Fruit fly (Drosophila melanogaster) whole organism, prepupa: Measurements from ENCODE around the gene GstD3.

ENCODE experiments used
- Blimp-1 ChIP-seq: fragments of 200-800 bp; sonication (Bioruptor generic); optimal IDR thresholded peaks from 3 replicates; lab custom pipeline; 2017; ENCODE audit warnings: missing biosample characterization, missing genetic modification characterization, mild to moderate bottlenecking, moderate library complexity, missing genetic modification reagents
- CG11294 ChIP-seq: fragments of 200-800 bp; sonication (Bioruptor generic); IDR thresholded peaks from 2 replicates; pipeline ENCODE4 v1.3.6; 2022; ENCODE audit warnings: missing biosample characterization, missing genetic modification characterization
- CG3032 ChIP-seq: fragments of 200-800 bp; optimal IDR thresholded peaks from 2 replicates; lab custom pipeline; 2019; ENCODE audit warnings: missing biosample characterization, mild to moderate bottlenecking, missing genetic modification characterization, moderate library complexity
- CG6808 ChIP-seq: fragments of 200-800 bp; sonication (Bioruptor generic); optimal IDR thresholded peaks from 3 replicates; lab custom pipeline; 2017; ENCODE audit warnings: missing biosample characterization, missing genetic modification characterization, mild to moderate bottlenecking, moderate library complexity, missing genetic modification reagents
- CG8632 ChIP-seq: fragments of 200-800 bp; sonication (Bioruptor generic); optimal IDR thresholded peaks from 3 replicates; lab custom pipeline; 2016; ENCODE audit warnings: missing biosample characterization, missing genetic modification characterization
- Hr38 ChIP-seq: sonication (Bioruptor generic); optimal IDR thresholded peaks from 2 replicates; lab custom pipeline; 2016; ENCODE audit warnings: missing biosample characterization, missing genetic modification characterization
- Hr39 ChIP-seq: fragments of 200-800 bp; sonication (Bioruptor generic); optimal IDR thresholded peaks from 2 replicates; lab custom pipeline; 2016; ENCODE audit warnings: missing biosample characterization, missing genetic modification characterization
- Hr4 ChIP-seq: fragments of 200-800 bp; sonication (Bioruptor generic); optimal IDR thresholded peaks from 3 replicates; lab custom pipeline; 2016; ENCODE audit warnings: missing biosample characterization, missing genetic modification characterization
- Sox14 ChIP-seq: fragments of 200-800 bp; sonication (Bioruptor generic); optimal IDR thresholded peaks from 3 replicates; lab custom pipeline; 2016; ENCODE audit warnings: missing biosample characterization, missing genetic modification characterization
- achi ChIP-seq: fragments of 200-800 bp; sonication (Bioruptor generic); optimal IDR thresholded peaks from 3 replicates; lab custom pipeline; 2016; ENCODE audit warnings: missing biosample characterization, missing genetic modification characterization
- lz ChIP-seq: fragments of 200-800 bp; sonication (Bioruptor generic); optimal IDR thresholded peaks from 3 replicates; lab custom pipeline; 2016; ENCODE audit warnings: missing biosample characterization, missing genetic modification characterization
- pdm3 ChIP-seq: fragments of 200-800 bp; sonication (Bioruptor generic); optimal IDR thresholded peaks from 3 replicates; lab custom pipeline; 2016; ENCODE audit warnings: missing biosample characterization, missing genetic modification characterization

DNA sequence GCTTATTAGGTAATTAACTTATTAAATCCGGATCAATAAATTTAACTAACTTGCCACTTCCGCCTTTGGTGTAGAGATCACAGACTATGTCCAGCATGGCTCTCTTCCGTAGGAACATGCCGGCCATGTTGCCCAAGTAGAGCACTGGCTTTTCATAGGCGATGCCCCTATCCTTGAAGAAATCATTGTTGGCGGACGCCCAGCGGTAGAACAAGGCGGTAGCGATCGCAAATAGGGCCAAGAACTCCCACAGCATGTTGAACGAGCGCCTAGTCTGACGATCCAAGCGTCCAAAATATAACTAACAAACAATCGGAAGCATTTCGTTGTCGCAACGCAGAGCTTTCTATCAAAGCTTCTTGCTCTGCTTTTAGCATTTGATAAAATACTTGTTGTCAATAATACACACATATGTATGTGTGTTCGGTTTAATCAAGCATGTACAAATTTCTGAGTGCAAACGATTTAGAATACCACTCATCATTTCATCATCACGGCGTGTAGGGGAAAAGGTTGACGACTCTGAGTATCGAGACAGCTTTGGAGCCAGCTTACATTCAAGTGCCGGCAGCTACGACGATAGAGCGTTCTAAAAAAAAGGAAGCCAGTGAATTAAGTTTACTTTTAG lies 25.9 kb downstream of the GstD3 start, which contains the start of gene Cyp9f3:
- TF ChIP-seq CG3032 (tag; lab: Kevin White, UChicago) (no peak), Hr39 (no peak), Sox14 (GFP tag; lab: Kevin White, UChicago) (no peak), CG11294 (GFP tag; lab: Robert Waterston, UW) (no peak), Blimp-1 (GFP tag; lab: Kevin White, UChicago) (no peak), Hr4 (no peak), pdm3 (GFP tag; lab: Kevin White, UChicago) (no peak), achi (GFP tag; lab: Kevin White, UChicago) (no peak), Hr38 (GFP tag; lab: Kevin White, UChicago) (no peak), lz (no peak), CG8632 (no peak), CG6808 (no peak)
